Fruit fly (Drosophila melanogaster): ENCODE results near the gene xit.
A peak's percentile ranks its signal among the peaks of the same experiment; 100 is the strongest.

The xit gene

dm6 chrX:6804485-6805295 is 16.1 kb upstream of the xit start (continued):
- TF ChIP-seq CG7271 (tag; optimal IDR thresholded peaks at IDR 0.05), result peak; percentile 3
- TF ChIP-seq CG18599 (GFP tag; optimal IDR thresholded peaks at IDR 0.05), result peak; percentile 91
- peak; percentile 30 for TF ChIP-seq CG4282 (GFP tag; optimal IDR thresholded peaks at IDR 0.05)
- TF ChIP-seq Hand (GFP tag; optimal IDR thresholded peaks at IDR 0.05), result peak; percentile 64
- TF ChIP-seq fd64A (GFP tag; optimal IDR thresholded peaks at IDR 0.05), result peak; percentile 18
- peak; percentile 47; the same call in 1 of the 2 replicates for TF ChIP-seq crol (GFP tag; IDR thresholded peaks at IDR 0.05)
- TF ChIP-seq CG2712 (tag; optimal IDR thresholded peaks at IDR 0.05), result peak; percentile 84
- TF ChIP-seq bowl (GFP tag; IDR thresholded peaks at IDR 0.05), result peak; percentile 61; the same call in 1 of the 2 replicates
- no peak for TF ChIP-seq fu2 (GFP tag; optimal IDR thresholded peaks at IDR 0.05)
- peak; percentile 84 for TF ChIP-seq B-H1 (GFP tag; IDR thresholded peaks at IDR 0.05)
- TF ChIP-seq CG10431 (GFP tag; optimal IDR thresholded peaks at IDR 0.05), result no peak
- peak; percentile 71 for TF ChIP-seq Max (GFP tag; optimal IDR thresholded peaks at IDR 0.05)
- TF ChIP-seq CG6854 (GFP tag; optimal IDR thresholded peaks at IDR 0.05), result peak; percentile 53
- peak; percentile 64 for TF ChIP-seq tin (GFP tag; optimal IDR thresholded peaks at IDR 0.05)
- TF ChIP-seq aop (GFP tag; IDR thresholded peaks at IDR 0.05), result peak; percentile 61; the same call in 1 of the 2 replicates
- TF ChIP-seq schlank (tag; optimal IDR thresholded peaks at IDR 0.05), result no peak
- TF ChIP-seq CG5245 (GFP tag; optimal IDR thresholded peaks at IDR 0.05), result peak; percentile 56
- peak; percentile 89 for TF ChIP-seq CG10366 (GFP tag; IDR thresholded peaks at IDR 0.05)
- TF ChIP-seq Sin3A (optimal IDR thresholded peaks at IDR 0.05), result no peak
- TF ChIP-seq Vsx1 (GFP tag; optimal IDR thresholded peaks at IDR 0.05), result no peak
- TF ChIP-seq Lpt (GFP tag; optimal IDR thresholded peaks at IDR 0.05), result no peak
- peak; percentile 79 for TF ChIP-seq tio (GFP tag; optimal IDR thresholded peaks at IDR 0.05)
- TF ChIP-seq Trl (optimal IDR thresholded peaks at IDR 0.05), result peak; percentile 70 to 74
- peak; percentile 58 for TF ChIP-seq Trl (GFP tag; optimal IDR thresholded peaks at IDR 0.05)
- TF ChIP-seq sob (GFP tag; IDR thresholded peaks at IDR 0.05), result peak; percentile 87
- no peak for TF ChIP-seq Sox100B (GFP tag; optimal IDR thresholded peaks at IDR 0.05)
- TF ChIP-seq CG18619 (GFP tag; optimal IDR thresholded peaks at IDR 0.05), result peak; percentile 65
- peak; percentile 89 for TF ChIP-seq ranshi (GFP tag; IDR thresholded peaks at IDR 0.05)
- TF ChIP-seq CG2202 (tag; optimal IDR thresholded peaks at IDR 0.05), result peak; percentile 39
- TF ChIP-seq Drgx (GFP tag; IDR thresholded peaks at IDR 0.05), result peak; percentile 97
- TF ChIP-seq CG8359 (GFP tag; optimal IDR thresholded peaks at IDR 0.05; ENCODE audit: borderline replicate concordance), result no peak
- no peak for TF ChIP-seq D (optimal IDR thresholded peaks at IDR 0.05)
- TF ChIP-seq D (GFP tag; optimal IDR thresholded peaks at IDR 0.05), result peak; percentile 45
- no peak for TF ChIP-seq CG9876 (GFP tag; optimal IDR thresholded peaks at IDR 0.05)
- peak; percentile 87 for TF ChIP-seq dysf (GFP tag; IDR thresholded peaks at IDR 0.05)
- peak; percentile 41 for TF ChIP-seq CG12299 (tag; optimal IDR thresholded peaks at IDR 0.05)
- peak; percentile 62 for TF ChIP-seq mam (GFP tag; optimal IDR thresholded peaks at IDR 0.05)
- TF ChIP-seq CG11695 (GFP tag; IDR thresholded peaks at IDR 0.05), result peak; percentile 79
- TF ChIP-seq CG1602 (GFP tag; optimal IDR thresholded peaks at IDR 0.05), result peak; percentile 77
- peak; percentile 79 for TF ChIP-seq HHEX (GFP tag; optimal IDR thresholded peaks at IDR 0.05)
- TF ChIP-seq CG34224 (GFP tag; IDR thresholded peaks at IDR 0.05; ENCODE audit: partially characterized antibody), result no peak
- peak; percentile 49 for TF ChIP-seq D19B (GFP tag; optimal IDR thresholded peaks at IDR 0.05)
- TF ChIP-seq eyg (GFP tag; optimal IDR thresholded peaks at IDR 0.05), result no peak
- peak; percentile 98 for TF ChIP-seq grau (tag; optimal IDR thresholded peaks at IDR 0.05)
- TF ChIP-seq CG7745 (tag; optimal IDR thresholded peaks at IDR 0.05), result no peak
- peak; percentile 66 for TF ChIP-seq CG16863 (GFP tag; optimal IDR thresholded peaks at IDR 0.05)
- peak; percentile 60 for TF ChIP-seq org-1 (GFP tag; optimal IDR thresholded peaks at IDR 0.05)
- peak; percentile 40 for TF ChIP-seq gro (GFP tag; optimal IDR thresholded peaks at IDR 0.05)
- peak; percentile 37; the same call in 1 of the 2 replicates for TF ChIP-seq Poxn (GFP tag; IDR thresholded peaks at IDR 0.05)
- no peak for TF ChIP-seq CG2678 (tag; optimal IDR thresholded peaks at IDR 0.05)
